Fruit fly (Drosophila melanogaster) S2 (cell line): ENCODE results near the gene hop.

Experiments
- CG8478 ChIP-seq: fragments of >200 bp; optimal IDR thresholded peaks from 2 replicates; lab custom pipeline; 2018
- CTCF ChIP-seq, 2 experiments: fragments of >200 bp; optimal IDR thresholded peaks; 2 replicates each; lab custom pipeline; 2018

Gene hop

DNA sequence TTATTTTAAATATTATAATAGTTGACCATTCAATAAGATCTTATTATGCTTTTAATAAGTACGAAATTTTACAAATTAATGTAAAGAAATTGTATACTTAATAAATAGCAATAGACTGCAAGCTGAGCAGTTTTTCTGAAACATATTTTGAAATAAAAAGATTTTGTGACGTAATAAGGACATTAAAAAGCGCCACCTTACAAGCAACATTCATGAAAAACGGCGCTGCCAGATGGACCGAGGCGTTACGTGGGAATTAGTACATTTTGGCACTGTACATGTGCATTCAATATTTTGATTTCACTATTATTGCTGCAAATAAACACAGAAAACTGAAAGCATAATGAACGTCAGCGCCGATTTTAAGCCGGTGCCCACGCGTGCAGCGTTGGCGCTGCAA lies 19.1 kb downstream of the hop start, which contains the start of gene CG1738:
TSS of gene CG1738 (plus strand) at position 221 of the 400 bp plus-strand sequence.
- TF ChIP-seq CG8478: no peak
- no peak for TF ChIP-seq CTCF (optimal IDR thresholded peaks at IDR 0.05; lab: Kevin White, UChicago)

- TF ChIP-seq CTCF (optimal IDR thresholded peaks at IDR 0.05; lab: Kevin White, UChicago) (peak in 1 of 2 experiments; percentile 26), CG8478 (no peak)
Observed at dm6 chrX:11347809-11348208, 20.1 kb downstream of the hop start, which contains the start of the genes GCS1 and CG11756. Gene GCS1, minus strand, starts transcription at chrX:11348001. Gene CG11756, plus strand, starts transcription at chrX:11348120.

- TF ChIP-seq CG8478: no peak
- no peak for TF ChIP-seq CTCF (optimal IDR thresholded peaks at IDR 0.05; lab: Kevin White, UChicago)
Observed at dm6 chrX:11342771-11343170, 25.1 kb downstream of the hop start.

dm6 chrX:11342168-11342567 lies 25.7 kb downstream of the hop start:
- TF ChIP-seq CTCF (optimal IDR thresholded peaks at IDR 0.05; lab: Kevin White, UChicago) (no peak), CG8478 (no peak)

dm6 chrX:11340719-11341322 lies 27.1 kb downstream of the hop start:
- TF ChIP-seq CG8478 (no peak), CTCF (optimal IDR thresholded peaks at IDR 0.05; lab: Kevin White, UChicago) (no peak)

DNA sequence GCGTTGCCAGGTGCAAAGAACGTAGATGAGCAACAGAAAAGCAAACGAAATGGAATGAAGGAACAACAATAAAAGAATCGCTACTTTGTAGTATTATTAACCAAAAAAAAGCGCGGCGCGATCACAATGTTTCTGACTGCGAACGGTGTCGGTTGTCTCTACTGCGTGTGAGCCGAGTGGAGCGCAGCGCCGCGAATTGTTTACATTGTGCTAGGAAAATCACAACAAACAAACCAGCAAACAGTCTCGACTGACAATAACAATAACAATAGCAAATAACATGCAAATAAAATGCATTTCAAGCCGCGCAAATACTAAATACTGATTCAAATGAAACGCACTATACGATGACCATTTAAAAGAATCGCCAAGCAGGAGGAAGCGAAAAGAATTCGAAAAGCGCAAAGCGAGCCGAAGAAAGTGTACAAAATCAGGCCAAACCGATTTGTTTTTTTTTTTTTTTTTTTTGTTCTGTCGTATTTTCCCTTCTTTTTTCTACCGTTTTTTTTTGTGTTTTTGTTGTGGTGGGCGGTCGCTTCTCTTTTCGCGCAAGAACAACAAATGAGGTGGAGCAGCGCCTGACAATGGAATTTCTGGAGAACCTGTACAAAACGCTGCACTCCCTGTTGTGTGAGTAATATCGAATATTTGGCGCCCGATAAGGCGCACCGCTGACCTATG lies 27.9 kb downstream of the hop start, which contains the start of the genes CG34348 and Kap3:
TSS of gene CG34348 (plus strand) at position 6 of the 681 bp plus-strand sequence.
TSS of gene Kap3 (minus strand) at position 217 of the 681 bp plus-strand sequence.
- TF ChIP-seq CG8478 (no peak), CTCF (optimal IDR thresholded peaks at IDR 0.05; lab: Kevin White, UChicago) (no peak)

DNA sequence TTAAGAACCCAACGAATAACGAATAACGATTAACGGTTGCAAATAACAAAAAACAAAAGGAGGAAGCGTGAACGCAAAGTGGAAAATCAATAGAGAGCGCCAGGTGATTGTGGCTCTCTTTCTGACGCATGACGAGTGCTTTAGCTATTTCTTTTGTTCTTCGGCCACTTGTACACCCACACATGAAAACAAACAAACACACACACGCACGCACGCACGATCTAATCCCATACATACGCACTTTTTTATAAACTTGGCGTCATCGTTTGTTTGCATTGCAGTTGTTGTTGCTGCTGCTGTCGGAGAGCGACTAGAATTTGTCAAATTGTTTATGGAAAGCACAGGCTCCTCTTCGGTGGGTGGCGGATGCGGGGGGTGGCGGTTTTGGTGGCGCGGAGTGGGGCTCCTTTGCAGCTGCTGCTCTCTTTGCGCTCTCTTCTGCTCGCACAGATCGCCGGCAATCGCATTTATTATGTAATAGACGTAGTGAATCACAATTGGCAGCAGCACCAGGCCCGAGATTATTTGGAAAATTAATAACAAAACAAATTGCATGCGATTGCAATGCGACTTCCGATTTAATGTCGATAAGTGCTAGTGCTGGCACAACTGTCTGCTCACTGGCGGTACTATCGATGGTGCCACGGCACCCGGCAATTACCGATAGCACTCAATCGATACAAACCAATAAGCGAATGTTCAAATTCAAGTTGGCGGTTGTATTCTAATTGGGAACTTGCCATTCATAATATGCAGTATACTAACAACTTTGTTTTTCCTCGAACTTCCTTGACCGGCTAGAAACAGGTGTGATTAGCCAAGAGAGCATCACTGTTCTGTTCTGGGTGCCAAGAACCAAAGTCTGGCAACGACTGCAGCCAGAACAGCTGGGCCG lies 28.7 kb downstream of the hop start:
- TF ChIP-seq CG8478 (no peak), CTCF (optimal IDR thresholded peaks at IDR 0.05; lab: Kevin White, UChicago) (peak in 1 of 2 experiments; percentile 34)

DNA sequence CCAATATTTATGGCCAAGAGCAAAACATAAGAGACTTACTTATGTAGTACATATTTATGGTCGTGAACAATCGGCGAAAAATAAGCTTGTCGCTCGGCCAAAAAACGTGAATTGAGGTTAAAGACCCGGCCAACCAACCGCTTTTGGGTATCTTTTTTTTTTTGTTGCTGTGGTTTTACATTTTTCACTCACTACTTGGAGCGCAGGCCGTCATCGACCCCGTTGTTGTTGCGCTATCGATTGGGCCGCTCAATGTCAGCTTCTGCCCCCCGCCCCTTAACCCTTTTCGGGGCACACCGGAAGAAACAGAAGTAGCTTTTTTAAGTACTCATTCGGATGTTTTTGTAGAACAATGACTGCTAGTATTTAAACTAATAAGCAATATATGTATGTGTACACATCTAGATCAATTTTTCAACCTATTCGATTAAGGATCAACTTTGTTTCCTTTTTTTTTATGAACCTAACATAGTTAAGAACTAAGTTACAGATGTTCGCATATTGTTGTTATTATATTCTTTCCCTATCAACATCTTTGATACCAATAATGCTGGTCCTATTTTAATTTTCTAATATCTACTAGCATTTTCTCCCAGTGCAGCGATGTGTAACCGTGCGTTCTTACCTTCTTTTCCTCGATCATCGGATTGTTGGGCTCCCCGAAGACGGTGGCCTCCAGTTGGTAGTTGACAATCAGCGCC lies 29.7 kb downstream of the hop start:
- TF ChIP-seq CTCF (optimal IDR thresholded peaks at IDR 0.05; lab: Kevin White, UChicago): no peak
- TF ChIP-seq CG8478: no peak

- TF ChIP-seq CTCF (optimal IDR thresholded peaks at IDR 0.05; lab: Kevin White, UChicago): no peak
Observed at dm6 chrX:11326213-11326731, 41.6 kb downstream of the hop start.

DNA sequence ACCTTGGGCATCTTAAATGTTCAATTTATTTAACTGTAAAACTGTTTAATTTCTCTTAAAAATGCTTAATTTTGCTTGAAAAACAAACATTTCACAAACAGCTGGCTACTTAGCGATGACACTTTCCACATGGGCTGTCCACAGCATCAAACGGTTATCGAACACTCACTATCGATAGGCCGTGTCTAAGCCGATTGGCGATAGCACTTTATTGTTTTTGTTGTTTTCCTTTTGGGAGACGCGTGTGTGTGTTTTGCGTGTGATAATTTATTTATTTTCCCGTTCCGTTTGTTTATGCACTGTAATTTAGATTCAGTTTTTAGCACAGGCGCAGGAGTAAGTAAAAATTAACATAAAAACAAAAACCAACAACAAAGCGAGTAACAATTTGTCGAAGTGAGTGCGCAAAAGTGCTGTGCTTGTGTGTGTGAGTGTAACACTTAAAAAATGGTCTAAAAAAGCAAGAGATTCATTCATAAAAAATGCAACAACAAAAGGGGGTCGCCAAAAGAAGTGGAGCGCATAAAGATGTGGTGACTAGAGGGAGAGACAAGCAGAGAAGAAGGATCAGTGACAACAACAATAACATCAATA lies 42.6 kb downstream of the hop start, which contains the start of gene Gapvd1:
TSS of gene Gapvd1 (plus strand) at position 211 of the 594 bp plus-strand sequence.
- TF ChIP-seq CTCF (optimal IDR thresholded peaks at IDR 0.05; lab: Kevin White, UChicago) (peak in 1 of 2 experiments; percentile 6), CG8478 (no peak)

DNA sequence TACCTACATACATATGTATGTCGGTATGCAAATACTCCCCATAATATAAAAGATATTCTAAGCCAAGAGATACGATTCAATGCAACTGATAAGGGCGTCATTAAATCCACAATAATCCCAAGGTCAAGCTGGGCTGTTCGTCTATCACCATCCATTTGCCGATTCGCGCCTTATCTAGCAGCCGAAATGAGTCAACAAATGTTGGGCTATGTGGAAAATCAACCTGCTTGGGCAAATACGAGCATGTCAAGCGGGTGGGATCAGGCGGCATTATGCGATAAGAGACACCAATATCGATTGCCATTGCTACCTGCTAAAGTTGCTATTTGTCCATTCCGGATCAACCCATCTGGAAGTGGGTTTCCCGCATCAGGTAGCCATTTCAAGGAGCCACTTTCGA lies 45.2 kb downstream of the hop start:
- no peak for TF ChIP-seq CG8478
- no peak for TF ChIP-seq CTCF (optimal IDR thresholded peaks at IDR 0.05; lab: Kevin White, UChicago)

dm6 chrX:11322257-11322656 lies 45.6 kb downstream of the hop start, which contains the start of gene sisA:
Gene sisA, minus strand, starts transcription at chrX:11322357.
- TF ChIP-seq CTCF (optimal IDR thresholded peaks at IDR 0.05; lab: Kevin White, UChicago): no peak
- TF ChIP-seq CG8478: no peak

- TF ChIP-seq CG8478: no peak
- TF ChIP-seq CTCF (optimal IDR thresholded peaks at IDR 0.05; lab: Kevin White, UChicago): peak; percentile 80
Observed at dm6 chrX:11319916-11320315, 48.0 kb downstream of the hop start.

DNA sequence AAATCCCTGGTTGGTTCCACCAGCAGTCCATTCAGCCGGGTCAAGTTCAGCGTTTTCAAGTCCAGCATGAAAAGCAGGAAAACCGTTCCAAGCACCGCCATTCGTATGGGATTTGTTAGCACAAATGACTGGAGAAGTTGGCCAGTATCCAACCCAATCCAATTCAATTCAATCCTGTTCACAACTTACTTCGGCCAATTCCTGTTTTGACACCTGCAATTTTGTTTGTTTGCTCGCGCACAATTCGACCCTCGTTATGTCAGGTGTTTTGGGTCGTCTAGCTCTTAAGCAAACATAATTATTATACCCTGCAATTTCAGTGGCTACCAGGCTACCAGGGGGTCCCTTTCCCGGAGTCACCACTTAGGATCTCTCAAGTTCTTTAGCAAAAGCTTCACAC lies 56.8 kb downstream of the hop start, which contains the start of gene Ir10a:
TSS of gene Ir10a (minus strand) at position 101 of the 400 bp plus-strand sequence.
- TF ChIP-seq CG8478 (no peak), CTCF (optimal IDR thresholded peaks at IDR 0.05; lab: Kevin White, UChicago) (no peak)
